Fruit fly (Drosophila melanogaster) whole organism, prepupa: ENCODE measurements around the gene CG7840.
A peak's percentile ranks its signal among the peaks of the same experiment; 100 is the strongest.

Experiments used
- Blimp-1 ChIP-seq: fragments of 200-800 bp; sonication (Bioruptor generic); optimal IDR thresholded peaks from 3 replicates; lab custom pipeline; 2017; ENCODE audit warnings: missing biosample characterization, missing genetic modification characterization, mild to moderate bottlenecking, moderate library complexity, missing genetic modification reagents
- CG10631 ChIP-seq: fragments of 200-800 bp; sonication (Bioruptor generic); optimal IDR thresholded peaks from 2 replicates; lab custom pipeline; 2016; ENCODE audit warnings: missing biosample characterization, missing genetic modification characterization
- CG11294 ChIP-seq: fragments of 200-800 bp; sonication (Bioruptor generic); IDR thresholded peaks from 2 replicates; pipeline ENCODE4 v1.3.6; 2022; ENCODE audit warnings: missing biosample characterization, missing genetic modification characterization
- CG15336 ChIP-seq: fragments of 200-800 bp; sonication (Bioruptor generic); IDR thresholded peaks from 2 replicates; pipeline ENCODE4 v1.3.6; 2022; ENCODE audit warnings: missing biosample characterization, missing genetic modification characterization
- CG1621 ChIP-seq: fragments of 200-800 bp; sonication (Bioruptor generic); optimal IDR thresholded peaks from 3 replicates; lab custom pipeline; 2018; ENCODE audit warnings: missing biosample characterization, mild to moderate bottlenecking, missing genetic modification characterization
- CG16779 ChIP-seq: fragments of 200-800 bp; sonication (Bioruptor generic); optimal IDR thresholded peaks from 3 replicates; lab custom pipeline; 2017; ENCODE audit warnings: missing biosample characterization, mild to moderate bottlenecking, missing genetic modification characterization
- CG3032 ChIP-seq: fragments of 200-800 bp; optimal IDR thresholded peaks from 2 replicates; lab custom pipeline; 2019; ENCODE audit warnings: missing biosample characterization, mild to moderate bottlenecking, missing genetic modification characterization, moderate library complexity
- CG31627 ChIP-seq: fragments of 200-800 bp; sonication (Bioruptor generic); optimal IDR thresholded peaks from 3 replicates; lab custom pipeline; 2016; ENCODE audit warnings: missing biosample characterization, missing genetic modification characterization
- CG32006 ChIP-seq: fragments of 200-800 bp; sonication (Bioruptor generic); optimal IDR thresholded peaks from 3 replicates; lab custom pipeline; 2017; ENCODE audit warnings: missing biosample characterization, mild to moderate bottlenecking, missing genetic modification characterization
- CG34406 ChIP-seq: fragments of 200-800 bp; sonication (Bioruptor generic); optimal IDR thresholded peaks from 3 replicates; lab custom pipeline; 2016; ENCODE audit warnings: missing biosample characterization, missing genetic modification characterization
- CG3919 ChIP-seq: fragments of 200-800 bp; sonication (Bioruptor generic); optimal IDR thresholded peaks from 3 replicates; lab custom pipeline; 2016; ENCODE audit warnings: missing biosample characterization, missing genetic modification characterization
- CG4318 ChIP-seq: fragments of 200-800 bp; sonication (Bioruptor generic); optimal IDR thresholded peaks from 3 replicates; lab custom pipeline; 2017; ENCODE audit warnings: missing biosample characterization, mild to moderate bottlenecking, missing genetic modification characterization
- CG6163 ChIP-seq: fragments of 200-800 bp; sonication (Bioruptor generic); IDR thresholded peaks from 3 replicates; pipeline ENCODE4 v1.3.6; 2022; ENCODE audit warnings: missing biosample characterization, missing genetic modification characterization
- CG6276 ChIP-seq: fragments of 200-800 bp; sonication (Bioruptor generic); optimal IDR thresholded peaks from 2 replicates; lab custom pipeline; 2017; ENCODE audit warnings: missing biosample characterization, mild to moderate bottlenecking, missing genetic modification characterization
- CG6792 ChIP-seq: fragments of 200-800 bp; sonication (Bioruptor generic); optimal IDR thresholded peaks from 3 replicates; lab custom pipeline; 2016; ENCODE audit warnings: missing biosample characterization, missing genetic modification characterization
- CG6808 ChIP-seq: fragments of 200-800 bp; sonication (Bioruptor generic); optimal IDR thresholded peaks from 3 replicates; lab custom pipeline; 2017; ENCODE audit warnings: missing biosample characterization, missing genetic modification characterization, mild to moderate bottlenecking, moderate library complexity, missing genetic modification reagents
- CG6854 ChIP-seq: fragments of 200-800 bp; sonication (Bioruptor generic); optimal IDR thresholded peaks from 2 replicates; lab custom pipeline; 2017; ENCODE audit warnings: missing biosample characterization, mild to moderate bottlenecking, missing genetic modification characterization
- CG7368 ChIP-seq: fragments of 200-800 bp; sonication (Bioruptor generic); optimal IDR thresholded peaks from 3 replicates; lab custom pipeline; 2016; ENCODE audit warnings: missing biosample characterization, missing genetic modification characterization
- CG8119 ChIP-seq: fragments of 200-800 bp; sonication (Bioruptor generic); IDR thresholded peaks from 3 replicates; pipeline ENCODE4 v1.3.6; 2022; ENCODE audit warnings: missing biosample characterization, missing genetic modification characterization
- CG8319 ChIP-seq: fragments of 200-800 bp; sonication (Bioruptor generic); optimal IDR thresholded peaks from 3 replicates; lab custom pipeline; 2016; ENCODE audit warnings: missing biosample characterization, missing genetic modification characterization
- CG8632 ChIP-seq: fragments of 200-800 bp; sonication (Bioruptor generic); optimal IDR thresholded peaks from 3 replicates; lab custom pipeline; 2016; ENCODE audit warnings: missing biosample characterization, missing genetic modification characterization
- CG9139 ChIP-seq: fragments of 200-800 bp; sonication (Bioruptor generic); optimal IDR thresholded peaks from 3 replicates; lab custom pipeline; 2017; ENCODE audit warnings: missing biosample characterization, mild to moderate bottlenecking, missing genetic modification characterization
- Eip75B ChIP-seq: fragments of 200-800 bp; sonication (Bioruptor generic); optimal IDR thresholded peaks from 3 replicates; lab custom pipeline; 2016; ENCODE audit warnings: missing biosample characterization, missing genetic modification characterization
- Eip78C ChIP-seq: fragments of 200-800 bp; sonication (Bioruptor generic); peaks from one replicate; lab custom pipeline; 2016; ENCODE audit warnings: missing biosample characterization, missing genetic modification characterization
- Eip93F ChIP-seq: fragments of 200-800 bp; sonication (Bioruptor generic); optimal IDR thresholded peaks from 2 replicates; lab custom pipeline; 2016; ENCODE audit warnings: missing biosample characterization, mild to moderate bottlenecking, missing genetic modification characterization
- Ets21C ChIP-seq: fragments of 200-800 bp; sonication (Bioruptor generic); optimal IDR thresholded peaks from 3 replicates; lab custom pipeline; 2016; ENCODE audit warnings: missing biosample characterization, missing genetic modification characterization
- Ets96B ChIP-seq: fragments of 200-800 bp; optimal IDR thresholded peaks from 2 replicates; lab custom pipeline; 2019; ENCODE audit warnings: missing biosample characterization, mild to moderate bottlenecking, missing genetic modification characterization, moderate library complexity
- Gug ChIP-seq: fragments of 200-800 bp; sonication (Bioruptor generic); IDR thresholded peaks from 2 replicates; pipeline ENCODE4 v1.3.6; 2022; ENCODE audit warnings: missing biosample characterization, missing genetic modification characterization
- Hr38 ChIP-seq: sonication (Bioruptor generic); optimal IDR thresholded peaks from 2 replicates; lab custom pipeline; 2016; ENCODE audit warnings: missing biosample characterization, missing genetic modification characterization
- Lpt ChIP-seq: fragments of 200-800 bp; sonication (Bioruptor generic); optimal IDR thresholded peaks from 3 replicates; lab custom pipeline; 2016; ENCODE audit warnings: missing biosample characterization, missing genetic modification characterization
- Met ChIP-seq: fragments of 200-800 bp; sonication (Bioruptor generic); optimal IDR thresholded peaks from 3 replicates; lab custom pipeline; 2016; ENCODE audit warnings: missing biosample characterization, missing genetic modification characterization
- OdsH ChIP-seq: fragments of 200-800 bp; sonication (Bioruptor generic); optimal IDR thresholded peaks from 3 replicates; lab custom pipeline; 2016; ENCODE audit warnings: missing biosample characterization, missing genetic modification characterization
- Sox102F ChIP-seq: fragments of 200-800 bp; sonication (Bioruptor generic); optimal IDR thresholded peaks from 2 replicates; lab custom pipeline; 2016; ENCODE audit warnings: missing biosample characterization, mild to moderate bottlenecking, missing genetic modification characterization
- Sox14 ChIP-seq: fragments of 200-800 bp; sonication (Bioruptor generic); optimal IDR thresholded peaks from 3 replicates; lab custom pipeline; 2016; ENCODE audit warnings: missing biosample characterization, missing genetic modification characterization
- acj6 ChIP-seq: fragments of 200-800 bp; sonication (Bioruptor generic); optimal IDR thresholded peaks from 3 replicates; lab custom pipeline; 2016; ENCODE audit warnings: missing biosample characterization, missing genetic modification characterization
- cyc ChIP-seq: fragments of 200-800 bp; sonication (Bioruptor generic); optimal IDR thresholded peaks from 3 replicates; lab custom pipeline; 2016; ENCODE audit warnings: missing biosample characterization, missing genetic modification characterization
- fkh ChIP-seq: fragments of 200-800 bp; sonication (Bioruptor generic); optimal IDR thresholded peaks from 3 replicates; lab custom pipeline; 2017; ENCODE audit warnings: missing biosample characterization, mild to moderate bottlenecking, missing genetic modification characterization, moderate library complexity
- lz ChIP-seq: fragments of 200-800 bp; sonication (Bioruptor generic); optimal IDR thresholded peaks from 3 replicates; lab custom pipeline; 2016; ENCODE audit warnings: missing biosample characterization, missing genetic modification characterization
- net ChIP-seq: fragments of 200-800 bp; sonication (Bioruptor generic); optimal IDR thresholded peaks from 3 replicates; lab custom pipeline; 2016; ENCODE audit warnings: missing biosample characterization, missing genetic modification characterization
- pdm3 ChIP-seq: fragments of 200-800 bp; sonication (Bioruptor generic); optimal IDR thresholded peaks from 3 replicates; lab custom pipeline; 2016; ENCODE audit warnings: missing biosample characterization, missing genetic modification characterization
- spab ChIP-seq: fragments of 200-800 bp; sonication (Bioruptor generic); optimal IDR thresholded peaks from 2 replicates; lab custom pipeline; 2017; ENCODE audit warnings: missing biosample characterization, mild to moderate bottlenecking, missing genetic modification characterization, missing genetic modification reagents
- ss ChIP-seq, 2 experiments: fragments of 200-800 bp; sonication (Bioruptor generic); optimal IDR thresholded peaks; 2 replicates in 1 of 2; 3 replicates in 1 of 2; lab custom pipeline; 2017 to 2018; ENCODE audit warnings: mild to moderate bottlenecking in 2 of 2, missing biosample characterization in 2 of 2, missing genetic modification characterization in 2 of 2, moderate library complexity in 1 of 2
- svp ChIP-seq: fragments of 200-800 bp; sonication (Bioruptor generic); peaks from one replicate; lab custom pipeline; 2016; ENCODE audit warnings: missing biosample characterization, missing genetic modification characterization

Gene CG7840

dm6 chr2L:8288087-8288486 lies 17.3 kb upstream of the CG7840 start:
- no peak for TF ChIP-seq CG6854 (GFP tag; lab: Kevin White, UChicago)
- TF ChIP-seq CG8319: no peak
- no peak for TF ChIP-seq CG3919 (GFP tag; lab: Kevin White, UChicago)
- peak; percentile 42 for TF ChIP-seq Eip78C (GFP tag; lab: Kevin White, UChicago)
- TF ChIP-seq OdsH: no peak
- TF ChIP-seq CG15336 (GFP tag; lab: Robert Waterston, UW): no peak

dm6 chr2L:8289352-8290091 lies 15.9 kb upstream of the CG7840 start:
- peak; percentile 54 for TF ChIP-seq Eip78C (GFP tag; lab: Kevin White, UChicago)
- TF ChIP-seq CG8119 (GFP tag; lab: Robert Waterston, UW): no peak
- no peak for TF ChIP-seq Sox14 (GFP tag; lab: Kevin White, UChicago)
- TF ChIP-seq fkh: peak; percentile 73
- TF ChIP-seq svp (GFP tag; lab: Kevin White, UChicago): peak; percentile 76
- TF ChIP-seq acj6 (GFP tag; lab: Kevin White, UChicago): no peak
- no peak for TF ChIP-seq Gug (GFP tag; lab: Robert Waterston, UW)
- no peak for TF ChIP-seq CG6276 (GFP tag; lab: Kevin White, UChicago)
- no peak for TF ChIP-seq Sox102F (GFP tag; lab: Kevin White, UChicago)
- TF ChIP-seq, all 60 proteins: peak for 3

dm6 chr2L:8290092-8290424 lies 15.3 kb upstream of the CG7840 start:
- TF ChIP-seq CG9139 (GFP tag; lab: Kevin White, UChicago) (no peak), Eip78C (GFP tag; lab: Kevin White, UChicago) (peak; percentile 35)

dm6 chr2L:8290653-8291233 lies 14.6 kb upstream of the CG7840 start:
- TF ChIP-seq Eip75B (GFP tag; lab: Kevin White, UChicago): peak; percentile 88
- TF ChIP-seq CG1621: peak; percentile 74
- TF ChIP-seq CG6808 (GFP tag; lab: Kevin White, UChicago): peak; percentile 84
- TF ChIP-seq Ets21C (GFP tag; lab: Kevin White, UChicago): peak; percentile 79
- peak; percentile 90 for TF ChIP-seq CG3919 (GFP tag; lab: Kevin White, UChicago)
- no peak for TF ChIP-seq fkh
- TF ChIP-seq CG31627 (GFP tag; lab: Kevin White, UChicago): peak; percentile 90
- TF ChIP-seq OdsH: peak; percentile 83
- no peak for TF ChIP-seq Hr38 (GFP tag; lab: Kevin White, UChicago)
- TF ChIP-seq Eip93F (GFP tag; lab: Kevin White, UChicago): peak; percentile 85
- peak; percentile 66 for TF ChIP-seq Blimp-1 (GFP tag; lab: Kevin White, UChicago)
- TF ChIP-seq lz: peak; percentile 87
- peak; percentile 32 for TF ChIP-seq Lpt (GFP tag; lab: Kevin White, UChicago)
- peak; percentile 76 for TF ChIP-seq CG32006 (GFP tag; lab: Kevin White, UChicago)
- peak; percentile 87 for TF ChIP-seq cyc (GFP tag; lab: Kevin White, UChicago)
- peak; percentile 95 for TF ChIP-seq CG6163
- TF ChIP-seq CG34406 (GFP tag; lab: Kevin White, UChicago): peak; percentile 72
- peak; percentile 86 to 87 for TF ChIP-seq ss (GFP tag; optimal IDR thresholded peaks at IDR 0.05; lab: Kevin White, UChicago)
- TF ChIP-seq CG10631: peak; percentile 75
- peak; percentile 46 for TF ChIP-seq CG16779 (tag; lab: Kevin White, UChicago)
- TF ChIP-seq pdm3 (GFP tag; lab: Kevin White, UChicago): peak; percentile 80
- peak; percentile 76 for TF ChIP-seq Gug (GFP tag; lab: Robert Waterston, UW)
- TF ChIP-seq CG6276 (GFP tag; lab: Kevin White, UChicago): peak; percentile 72
- TF ChIP-seq CG8632 (GFP tag; lab: Kevin White, UChicago): peak; percentile 70
- peak; percentile 81 for TF ChIP-seq CG8319
- peak; percentile 74 for TF ChIP-seq CG9139 (GFP tag; lab: Kevin White, UChicago)
- peak; percentile 91 for TF ChIP-seq Met (GFP tag; lab: Kevin White, UChicago)
- peak; percentile 51 for TF ChIP-seq CG4318 (GFP tag; lab: Kevin White, UChicago)
- TF ChIP-seq CG11294: peak; percentile 68
- TF ChIP-seq CG6792 (GFP tag; lab: Kevin White, UChicago): peak; percentile 86
- peak; percentile 79 for TF ChIP-seq CG3032 (tag; lab: Kevin White, UChicago)
- peak; percentile 73 for TF ChIP-seq CG7368
- TF ChIP-seq net (GFP tag; lab: Kevin White, UChicago): peak; percentile 82
- TF ChIP-seq Ets96B (tag; lab: Kevin White, UChicago): peak; percentile 77
- TF ChIP-seq CG8119 (GFP tag; lab: Robert Waterston, UW): peak; percentile 75
- TF ChIP-seq spab (GFP tag; lab: Kevin White, UChicago): peak; percentile 74
